Worm (Caenorhabditis elegans): ENCODE measurements around the gene Y45F3A.8.

- TF ChIP-seq nhr-28 (tag; optimal IDR thresholded peaks at IDR 0.05) (peak; percentile 43), F49E8.2 (tag; optimal IDR thresholded peaks at IDR 0.05; ENCODE audit: borderline replicate concordance) (no peak), nhr-102 (tag; optimal IDR thresholded peaks at IDR 0.05) (no peak), arid-1 (GFP tag; conservative IDR thresholded peaks at IDR 0.05) (no peak), skn-1 (tag; optimal IDR thresholded peaks at IDR 0.05) (no peak), unc-62 (GFP tag; optimal IDR thresholded peaks at IDR 0.05 in 1 of 2) (no peak), unc-62 (tag; optimal IDR thresholded peaks at IDR 0.05) (no peak), fos-1 (tag; optimal IDR thresholded peaks at IDR 0.05) (no peak), jun-1 (tag; optimal IDR thresholded peaks at IDR 0.05) (no peak), nhr-237 (tag; optimal IDR thresholded peaks at IDR 0.05) (no peak), egl-27 (tag; optimal IDR thresholded peaks at IDR 0.05) (no peak), Y5F2A.4 (GFP tag; optimal IDR thresholded peaks at IDR 0.05) (no peak), lin-29 (GFP tag; IDR thresholded peaks at IDR 0.05) (no peak), fkh-10 (GFP tag; optimal IDR thresholded peaks at IDR 0.05) (no peak)
These were observed 43.9 kb upstream of the Y45F3A.8 start for ce11 chrIII:10636493-10637031.
